Fruit fly (Drosophila melanogaster) whole organism, embryonic: ENCODE measurements around the gene CG10333.

Source experiments
- Asciz ChIP-seq: fragments of 200-800 bp; sonication (Bioruptor generic); optimal IDR thresholded peaks from 2 replicates; lab custom pipeline; 2017; ENCODE audit warnings: missing biosample characterization, mild to moderate bottlenecking, missing genetic modification characterization, missing genetic modification reagents
- Atf-2 ChIP-seq: fragments of 200-800 bp; sonication (Bioruptor generic); optimal IDR thresholded peaks from 2 replicates; lab custom pipeline; 2016; ENCODE audit warnings: missing biosample characterization, missing genetic modification characterization
- CG10267 ChIP-seq: fragments of 200-800 bp; sonication (Bioruptor generic); optimal IDR thresholded peaks from 2 replicates; lab custom pipeline; 2018; ENCODE audit warnings: missing biosample characterization, mild to moderate bottlenecking, missing genetic modification characterization, moderate library complexity
- CG10274 ChIP-seq: fragments of 200-800 bp; sonication (Bioruptor generic); optimal IDR thresholded peaks from 3 replicates; lab custom pipeline; 2017; ENCODE audit warnings: missing biosample characterization, mild to moderate bottlenecking, missing genetic modification characterization
- CG10543 ChIP-seq: fragments of 200-800 bp; sonication (Bioruptor generic); optimal IDR thresholded peaks from 3 replicates; lab custom pipeline; 2017; ENCODE audit warnings: missing biosample characterization, mild to moderate bottlenecking, missing genetic modification characterization, moderate library complexity
- CG11085 ChIP-seq: fragments of 200-800 bp; sonication (Bioruptor generic); IDR thresholded peaks from 2 replicates; pipeline ENCODE4 v1.3.6; 2022; ENCODE audit warnings: missing biosample characterization, missing genetic modification characterization
- CG11504 ChIP-seq: fragments of 200-800 bp; sonication (Bioruptor generic); optimal IDR thresholded peaks from 3 replicates; lab custom pipeline; 2019; ENCODE audit warnings: missing biosample characterization, mild to moderate bottlenecking, missing genetic modification characterization, moderate library complexity
- CG11723 ChIP-seq: fragments of 200-800 bp; sonication (Bioruptor generic); optimal IDR thresholded peaks from 2 replicates; lab custom pipeline; 2017; ENCODE audit warnings: missing biosample characterization, mild to moderate bottlenecking, missing genetic modification characterization
- CG12236 ChIP-seq: fragments of 200-800 bp; sonication (Bioruptor generic); optimal IDR thresholded peaks from 2 replicates; lab custom pipeline; 2016; ENCODE audit warnings: missing biosample characterization, missing genetic modification characterization
- CG13123 ChIP-seq: fragments of 200-800 bp; sonication (Bioruptor generic); optimal IDR thresholded peaks from 2 replicates; lab custom pipeline; 2016; ENCODE audit warnings: missing biosample characterization, missing genetic modification characterization
- CG13894 ChIP-seq: fragments of 200-800 bp; sonication (Bioruptor generic); optimal IDR thresholded peaks from 3 replicates; lab custom pipeline; 2018; ENCODE audit warnings: missing biosample characterization, mild to moderate bottlenecking, missing genetic modification characterization, moderate library complexity
- CG14014 ChIP-seq: fragments of 200-800 bp; sonication (Bioruptor generic); IDR thresholded peaks from 2 replicates; pipeline ENCODE4 v1.3.6; 2022; ENCODE audit warnings: missing biosample characterization, missing genetic modification characterization
- CG17328 ChIP-seq: fragments of 200-800 bp; sonication (Bioruptor generic); IDR thresholded peaks from 2 replicates; pipeline ENCODE4 v1.3.6; 2022; ENCODE audit warnings: missing biosample characterization, missing genetic modification characterization
- CG17912 ChIP-seq: fragments of 200-800 bp; sonication (Bioruptor generic); optimal IDR thresholded peaks from 2 replicates; lab custom pipeline; 2018; ENCODE audit warnings: missing biosample characterization, mild to moderate bottlenecking, missing genetic modification characterization
- CG18476 ChIP-seq: fragments of 200-800 bp; sonication (Bioruptor generic); optimal IDR thresholded peaks from 2 replicates; lab custom pipeline; 2016; ENCODE audit warnings: missing biosample characterization, mild to moderate bottlenecking, missing genetic modification characterization
- CG30403 ChIP-seq: fragments of 200-800 bp; sonication (Bioruptor generic); optimal IDR thresholded peaks from 3 replicates; lab custom pipeline; 2016; ENCODE audit warnings: missing biosample characterization, missing genetic modification characterization
- CG3163 ChIP-seq: fragments of 200-800 bp; sonication (Bioruptor generic); optimal IDR thresholded peaks from 3 replicates; lab custom pipeline; 2016; ENCODE audit warnings: missing biosample characterization, missing genetic modification characterization
- CG4424 ChIP-seq: fragments of 200-800 bp; sonication (Bioruptor generic); optimal IDR thresholded peaks from 3 replicates; lab custom pipeline; 2016; ENCODE audit warnings: missing biosample characterization, missing genetic modification characterization
- CG7987 ChIP-seq: fragments of 200-800 bp; sonication (Bioruptor generic); optimal IDR thresholded peaks from 2 replicates; lab custom pipeline; 2018; ENCODE audit warnings: missing biosample characterization, mild to moderate bottlenecking, missing genetic modification characterization, moderate library complexity
- Dip2 ChIP-seq: fragments of 200-800 bp; sonication (Bioruptor generic); IDR thresholded peaks from 2 replicates; pipeline ENCODE4 v1.3.6; 2022; ENCODE audit warnings: missing biosample characterization, missing genetic modification characterization
- Dip3 ChIP-seq: fragments of 200-800 bp; sonication (Bioruptor generic); optimal IDR thresholded peaks from 3 replicates; lab custom pipeline; 2016; ENCODE audit warnings: missing biosample characterization, missing genetic modification characterization
- Ets65A ChIP-seq: fragments of 200-800 bp; sonication (Bioruptor generic); peaks from one replicate; lab custom pipeline; 2016; ENCODE audit warnings: missing biosample characterization, missing genetic modification characterization
- Ets97D ChIP-seq: fragments of 200-800 bp; sonication (Bioruptor generic); optimal IDR thresholded peaks from 3 replicates; lab custom pipeline; 2016; ENCODE audit warnings: missing biosample characterization, missing genetic modification characterization
- Fer3 ChIP-seq: fragments of 200-800 bp; sonication (Bioruptor generic); optimal IDR thresholded peaks from 2 replicates; lab custom pipeline; 2018; ENCODE audit warnings: missing biosample characterization, mild to moderate bottlenecking, missing genetic modification characterization, moderate library complexity
- HLH3B ChIP-seq: fragments of 200-800 bp; sonication (Bioruptor generic); IDR thresholded peaks from 2 replicates; pipeline ENCODE4 v1.3.6; 2022; ENCODE audit warnings: missing biosample characterization, missing genetic modification characterization
- Mes4 ChIP-seq: fragments of 200-800 bp; sonication (Bioruptor generic); optimal IDR thresholded peaks from 2 replicates; lab custom pipeline; 2016; ENCODE audit warnings: missing biosample characterization, missing genetic modification characterization
- Opbp ChIP-seq: fragments of 200-800 bp; sonication (Bioruptor generic); IDR thresholded peaks from 3 replicates; pipeline ENCODE4 v1.3.6; 2022; ENCODE audit warnings: missing biosample characterization, missing genetic modification characterization; ENCODE audit not compliant: partially characterized antibody
- Six4 ChIP-seq: fragments of 200-800 bp; sonication (Bioruptor generic); optimal IDR thresholded peaks from 2 replicates; lab custom pipeline; 2016; ENCODE audit warnings: missing biosample characterization, missing genetic modification characterization
- Taf1 ChIP-seq: fragments of 200-800 bp; sonication (Bioruptor generic); IDR thresholded peaks from 2 replicates; pipeline ENCODE4 v1.3.6; 2022; ENCODE audit warnings: missing biosample characterization, missing genetic modification characterization
- Trl ChIP-seq, 3 experiments: fragments of >200 bp in 2 of 3; fragments of 200-800 bp in 1 of 3; sonication (Bioruptor generic) in 1 of 3; optimal IDR thresholded peaks; 2 replicates in 1 of 3; 3 replicates in 2 of 3; lab custom pipeline; 2016 to 2017; ENCODE audit warnings: missing biosample characterization in 1 of 3, missing genetic modification characterization in 1 of 3
- ap ChIP-seq: fragments of 200-800 bp; sonication (Bioruptor generic); IDR thresholded peaks from 2 replicates; pipeline ENCODE4 v1.3.6; 2022; ENCODE audit warnings: missing biosample characterization, missing genetic modification characterization
- ash1 ChIP-seq: fragments of 200-800 bp; sonication (Bioruptor generic); optimal IDR thresholded peaks from 2 replicates; lab custom pipeline; 2018; ENCODE audit warnings: missing biosample characterization, mild to moderate bottlenecking, missing genetic modification characterization
- bab2 ChIP-seq: fragments of 200-800 bp; sonication (Bioruptor generic); optimal IDR thresholded peaks from 2 replicates; lab custom pipeline; 2016; ENCODE audit warnings: missing biosample characterization, missing genetic modification characterization
- bowl ChIP-seq: fragments of 200-800 bp; sonication (Bioruptor generic); IDR thresholded peaks from 2 replicates; pipeline ENCODE4 v1.3.6; 2022; ENCODE audit warnings: missing biosample characterization, missing genetic modification characterization
- chif ChIP-seq, 2 experiments: fragments of 200-800 bp; sonication (Bioruptor generic); optimal IDR thresholded peaks; 3 replicates each; lab custom pipeline; 2016; ENCODE audit warnings: missing biosample characterization in 2 of 2, missing genetic modification characterization in 2 of 2
- dati ChIP-seq: fragments of 200-800 bp; sonication (Bioruptor generic); IDR thresholded peaks from 2 replicates; pipeline ENCODE4 v1.3.6; 2022; ENCODE audit warnings: missing biosample characterization, missing genetic modification characterization
- dimm ChIP-seq: fragments of 200-800 bp; sonication (Bioruptor generic); IDR thresholded peaks from 2 replicates; pipeline ENCODE4 v1.3.6; 2022; ENCODE audit warnings: missing biosample characterization, missing genetic modification characterization
- disco-r ChIP-seq: fragments of 200-800 bp; sonication (Bioruptor generic); optimal IDR thresholded peaks from 2 replicates; lab custom pipeline; 2016; ENCODE audit warnings: missing biosample characterization, missing genetic modification characterization
- fd64A ChIP-seq: fragments of 200-800 bp; sonication (Bioruptor generic); optimal IDR thresholded peaks from 3 replicates; lab custom pipeline; 2018; ENCODE audit warnings: missing biosample characterization, mild to moderate bottlenecking, missing genetic modification characterization
- fru ChIP-seq: fragments of >200 bp; optimal IDR thresholded peaks from 2 replicates; lab custom pipeline; 2017
- jigr1 ChIP-seq: fragments of 200-800 bp; sonication (Bioruptor generic); IDR thresholded peaks from 3 replicates; pipeline ENCODE4 v1.3.6; 2022; ENCODE audit warnings: missing biosample characterization, missing genetic modification characterization
- lab ChIP-seq: fragments of 200-800 bp; sonication (Bioruptor generic); optimal IDR thresholded peaks from 3 replicates; lab custom pipeline; 2017; ENCODE audit warnings: missing biosample characterization, missing genetic modification characterization, mild to moderate bottlenecking, moderate library complexity, missing genetic modification reagents
- lov ChIP-seq, 2 experiments: fragments of 200-800 bp in 1 of 2; fragments of >200 bp in 1 of 2; sonication (Bioruptor generic) in 1 of 2; IDR thresholded peaks in 1 of 2; optimal IDR thresholded peaks in 1 of 2; 2 replicates in 1 of 2; 3 replicates in 1 of 2; pipeline versions ENCODE4 v1.3.6 to Lab custom; 2017 to 2022; ENCODE audit warnings: missing biosample characterization in 1 of 2, missing genetic modification characterization in 1 of 2
- maf-S ChIP-seq: fragments of 200-800 bp; sonication (Bioruptor generic); optimal IDR thresholded peaks from 2 replicates; lab custom pipeline; 2016; ENCODE audit warnings: missing biosample characterization, missing genetic modification characterization
- prd ChIP-seq, 3 experiments: fragments of >200 bp in 2 of 3; fragments of 200-800 bp in 1 of 3; sonication (Bioruptor generic) in 1 of 3; optimal IDR thresholded peaks in 2 of 3; IDR thresholded peaks in 1 of 3; 2 replicates in 2 of 3; 3 replicates in 1 of 3; pipeline versions ENCODE4 v1.3.6 to Lab custom; 2017 to 2022; ENCODE audit warnings: missing biosample characterization in 1 of 3, missing genetic modification characterization in 1 of 3
- sens-2 ChIP-seq: fragments of 200-800 bp; sonication (Bioruptor generic); IDR thresholded peaks from 2 replicates; pipeline ENCODE4 v1.3.6; 2022; ENCODE audit warnings: missing biosample characterization, missing genetic modification characterization
- ttk ChIP-seq: fragments of 200-800 bp; sonication (Bioruptor generic); IDR thresholded peaks from 2 replicates; pipeline ENCODE4 v2.1.2; 2022; ENCODE audit warnings: missing biosample characterization, missing genetic modification characterization
- wdn ChIP-seq: fragments of 200-800 bp; sonication (Bioruptor generic); IDR thresholded peaks from 2 replicates; pipeline ENCODE4 v1.3.6; 2022; ENCODE audit warnings: missing biosample characterization, missing genetic modification characterization
- wek ChIP-seq: fragments of 200-800 bp; sonication (Bioruptor generic); optimal IDR thresholded peaks from 3 replicates; lab custom pipeline; 2018; ENCODE audit warnings: missing biosample characterization, mild to moderate bottlenecking, missing genetic modification characterization, moderate library complexity
- zfh1 ChIP-seq: fragments of 200-800 bp; sonication (Bioruptor generic); IDR thresholded peaks from 3 replicates; pipeline ENCODE4 v1.3.6; 2022; ENCODE audit warnings: missing biosample characterization, missing genetic modification characterization

Gene CG10333

DNA sequence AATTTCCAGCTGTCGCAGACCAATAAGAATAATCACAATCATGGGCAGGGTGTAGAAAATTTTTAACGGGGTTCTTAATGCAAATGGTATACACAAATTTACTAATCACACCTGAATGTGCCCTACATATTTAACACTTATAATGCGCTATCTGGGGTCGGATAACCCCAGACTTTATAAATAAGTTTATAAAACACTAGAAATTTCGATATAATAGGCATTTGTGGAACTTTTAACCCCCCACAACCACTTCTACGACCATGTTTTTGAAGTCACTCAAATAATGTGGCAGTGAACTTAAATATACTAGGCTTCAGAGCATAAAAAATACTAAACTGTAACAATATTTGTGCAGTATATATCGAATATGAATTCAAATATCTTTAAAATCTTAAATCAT is 1.6 kb upstream of the CG10333 start, which contains the start of gene CG10413 (continued):
- peak; percentile 99 for TF ChIP-seq CG30403 (GFP tag; lab: Kevin White, UChicago)
- 0 out of 3 replicates have a peak, but pooled peaks have one; percentile 10 for TF ChIP-seq Opbp (GFP tag; lab: Robert Waterston, UW)
- TF ChIP-seq wek (GFP tag; lab: Kevin White, UChicago): peak; percentile 93
- peak; percentile 96 for TF ChIP-seq CG11723
- peak; percentile 98 for TF ChIP-seq Fer3
- peak; percentile 87 for TF ChIP-seq bowl (GFP tag; lab: Robert Waterston, UW)
- peak; percentile 94 for TF ChIP-seq jigr1 (GFP tag; lab: Robert Waterston, UW)
- TF ChIP-seq CG3163: peak; percentile 87
- peak; percentile 95 for TF ChIP-seq Mes4
- peak; percentile 92 for TF ChIP-seq CG13123 (GFP tag; lab: Kevin White, UChicago)
- peak; percentile 81 for TF ChIP-seq sens-2
- TF ChIP-seq CG4424 (GFP tag; lab: Kevin White, UChicago): peak; percentile 98
- TF ChIP-seq lov (optimal IDR thresholded peaks at IDR 0.05; lab: Kevin White, UChicago): no peak
- peak; percentile 94 for TF ChIP-seq lov (GFP tag; IDR thresholded peaks at IDR 0.05; lab: Robert Waterston, UW)
- TF ChIP-seq Dip2 (GFP tag; lab: Robert Waterston, UW): peak; percentile 64
- peak; percentile 86 for TF ChIP-seq dati (GFP tag; lab: Robert Waterston, UW)
- no peak for TF ChIP-seq fru (lab: Kevin White, UChicago)
- no peak for TF ChIP-seq Trl (optimal IDR thresholded peaks at IDR 0.05; lab: Kevin White, UChicago)
- peak; percentile 99 for TF ChIP-seq Trl (GFP tag; optimal IDR thresholded peaks at IDR 0.05; lab: Kevin White, UChicago)
- TF ChIP-seq CG14014 (GFP tag; lab: Robert Waterston, UW): peak; percentile 98
- peak; percentile 92 for TF ChIP-seq fd64A (GFP tag; lab: Kevin White, UChicago)
- TF ChIP-seq CG11085 (GFP tag; lab: Robert Waterston, UW): peak; percentile 96
- TF ChIP-seq HLH3B (GFP tag; lab: Robert Waterston, UW): peak; percentile 96
- peak; percentile 98 for TF ChIP-seq maf-S
- TF ChIP-seq CG7987 (GFP tag; lab: Kevin White, UChicago): peak; percentile 94
- TF ChIP-seq CG17328 (GFP tag; lab: Robert Waterston, UW): peak; percentile 96
- peak; percentile 99 for TF ChIP-seq Ets65A (GFP tag; lab: Kevin White, UChicago)
- TF ChIP-seq prd (optimal IDR thresholded peaks at IDR 0.05; lab: Kevin White, UChicago): no peak
- TF ChIP-seq prd (GFP tag; IDR thresholded peaks at IDR 0.05; lab: Robert Waterston, UW): peak; percentile 99
- TF ChIP-seq ash1 (GFP tag; lab: Kevin White, UChicago): peak; percentile 89
- peak; percentile 98 for TF ChIP-seq CG13894 (tag; lab: Kevin White, UChicago)
- peak; percentile 95 for TF ChIP-seq Six4 (GFP tag; lab: Kevin White, UChicago)
- peak; percentile 96 for TF ChIP-seq wdn (GFP tag; lab: Robert Waterston, UW)
- TF ChIP-seq CG10543: peak; percentile 99
- TF ChIP-seq CG10274 (GFP tag; lab: Kevin White, UChicago): peak; percentile 92
- TF ChIP-seq CG18476: peak; percentile 96
- peak; percentile 94 for TF ChIP-seq Ets97D
- peak; percentile 98 for TF ChIP-seq bab2
- TF ChIP-seq Atf-2 (GFP tag; lab: Kevin White, UChicago): peak; percentile 98
- TF ChIP-seq Asciz (GFP tag; lab: Kevin White, UChicago): peak; percentile 93
- peak; percentile 92 for TF ChIP-seq CG10267 (tag; lab: Kevin White, UChicago)
- peak; percentile 97 for TF ChIP-seq disco-r
- TF ChIP-seq CG12236 (GFP tag; lab: Kevin White, UChicago): peak; percentile 95
- TF ChIP-seq CG11504 (tag; lab: Kevin White, UChicago): peak; percentile 97
- TF ChIP-seq lab: peak; percentile 99
- peak; percentile 94 for TF ChIP-seq ttk (GFP tag; lab: Robert Waterston, UW)
- peak; percentile 97 for TF ChIP-seq Dip3 (GFP tag; lab: Kevin White, UChicago)
- TF ChIP-seq CG17912 (GFP tag; lab: Kevin White, UChicago): peak; percentile 92
- TF ChIP-seq ap (GFP tag; lab: Robert Waterston, UW): peak; percentile 92
- TF ChIP-seq dimm (GFP tag; lab: Robert Waterston, UW): peak; percentile 92
- peak; percentile 97 for TF ChIP-seq Taf1 (GFP tag; lab: Robert Waterston, UW)
- peak; percentile 97 for TF ChIP-seq zfh1 (GFP tag; lab: Robert Waterston, UW)
- peak; percentile 97 to 98 for TF ChIP-seq chif (GFP tag; optimal IDR thresholded peaks at IDR 0.05; lab: Kevin White, UChicago)
